Worm (Caenorhabditis elegans) whole organism, L4 larva: ENCODE data around the gene abch-1.

ENCODE experiments used
- R02D3.7 ChIP-seq: fragments of 150-350 bp; sonication (generic microtip); optimal IDR thresholded peaks from 3 replicates; lab custom pipeline; 2014; ENCODE audit warnings: missing biosample characterization, missing genetic modification characterization
- T26A8.4 ChIP-seq: fragments of 200-800 bp; sonication (Bioruptor generic); IDR thresholded peaks from 2 replicates; pipeline ENCODE4 v1.3.6; 2022; ENCODE audit warnings: missing genetic modification characterization, missing compliant biosample characterization
- Y48G9A.11 ChIP-seq: fragments of 200-800 bp; sonication (Bioruptor generic); IDR thresholded peaks from 2 replicates; pipeline ENCODE4 v1.3.6; 2022; ENCODE audit warnings: missing genetic modification reagents, missing genetic modification characterization, missing compliant biosample characterization
- aha-1 ChIP-seq: fragments of 150-350 bp; peaks from one replicate; lab custom pipeline; 2014; ENCODE audit warnings: missing biosample characterization, missing genetic modification characterization
- attf-4 ChIP-seq: sonication (generic microtip); optimal IDR thresholded peaks from 3 replicates; lab custom pipeline; 2017; ENCODE audit warnings: missing biosample characterization, missing genetic modification characterization
- ceh-32 ChIP-seq: sonication (generic microtip); optimal IDR thresholded peaks from 2 replicates; lab custom pipeline; 2016; ENCODE audit warnings: mild to moderate bottlenecking, missing genetic modification characterization, missing compliant biosample characterization; ENCODE audit not compliant: poor library complexity
- ctbp-1 ChIP-seq: fragments of 200-800 bp; sonication (Bioruptor generic); IDR thresholded peaks from 2 replicates; pipeline ENCODE4 v1.3.6; 2022; ENCODE audit warnings: missing genetic modification reagents, missing genetic modification characterization, missing compliant biosample characterization
- daf-12 ChIP-seq: fragments of 150-350 bp; optimal IDR thresholded peaks from 2 replicates; lab custom pipeline; 2014; ENCODE audit warnings: missing biosample characterization, missing genetic modification reagents, missing genetic modification characterization
- daf-16 ChIP-seq, 3 experiments: sonication (generic microtip); optimal IDR thresholded peaks; 2 replicates each; lab custom pipeline; 2016 to 2017; ENCODE audit warnings: missing genetic modification characterization in 3 of 3, missing genetic modification reagents in 3 of 3, mild to moderate bottlenecking in 2 of 3, missing compliant biosample characterization in 2 of 3, missing biosample characterization in 1 of 3, moderate library complexity in 1 of 3
- daf-19 ChIP-seq: fragments of 200-800 bp; sonication (Bioruptor generic); conservative IDR thresholded peaks from 2 replicates; pipeline ENCODE4 v1.3.6; 2022; ENCODE audit warnings: missing genetic modification characterization, missing compliant biosample characterization
- dmd-6 ChIP-seq: fragments of 200-800 bp; sonication (Bioruptor generic); IDR thresholded peaks from 2 replicates; pipeline ENCODE4 v1.3.6; 2022; ENCODE audit warnings: missing genetic modification reagents, missing genetic modification characterization, missing compliant biosample characterization
- dmd-8 ChIP-seq: fragments of 200-800 bp; sonication (Bioruptor generic); IDR thresholded peaks from 2 replicates; pipeline ENCODE4 v1.3.6; 2022; ENCODE audit warnings: missing genetic modification characterization, missing compliant biosample characterization
- duxl-1 ChIP-seq: sonication (generic microtip); optimal IDR thresholded peaks from 2 replicates; lab custom pipeline; 2016; ENCODE audit warnings: mild to moderate bottlenecking, missing genetic modification characterization, moderate library complexity, missing compliant biosample characterization; ENCODE audit not compliant: poor library complexity
- dve-1 ChIP-seq: sonication (generic microtip); optimal IDR thresholded peaks from 2 replicates; lab custom pipeline; 2017; ENCODE audit warnings: antibody characterized with exemption, mild to moderate bottlenecking, missing genetic modification characterization, missing compliant biosample characterization; ENCODE audit not compliant: insufficient read depth
- egl-27 ChIP-seq: sonication (generic microtip); optimal IDR thresholded peaks from 3 replicates; lab custom pipeline; 2017; ENCODE audit warnings: missing biosample characterization, missing genetic modification reagents, missing genetic modification characterization
- egl-43 ChIP-seq: fragments of 200-800 bp; sonication (Bioruptor generic); IDR thresholded peaks from 2 replicates; pipeline ENCODE4 v1.3.6; 2022; ENCODE audit warnings: missing genetic modification reagents, missing genetic modification characterization, missing compliant biosample characterization
- hlh-11 ChIP-seq: fragments of 200-800 bp; sonication (Bioruptor generic); optimal IDR thresholded peaks from 2 replicates; lab custom pipeline; 2018; ENCODE audit warnings: mild to moderate bottlenecking, missing genetic modification characterization, missing compliant biosample characterization
- lin-13 ChIP-seq: fragments of 150-350 bp; optimal IDR thresholded peaks from 2 replicates; lab custom pipeline; 2014; ENCODE audit warnings: missing biosample characterization, missing genetic modification reagents, missing genetic modification characterization
- mdl-1 ChIP-seq, 2 experiments: fragments of 150-350 bp in 1 of 2; sonication (generic microtip) in 1 of 2; optimal IDR thresholded peaks; 2 replicates each; lab custom pipeline; 2014 to 2017; ENCODE audit warnings: missing biosample characterization in 2 of 2, missing genetic modification characterization in 2 of 2
- mdt-29 ChIP-seq: fragments of 200-800 bp; sonication (Bioruptor generic); IDR thresholded peaks from 2 replicates; pipeline ENCODE4 v1.3.6; 2022; ENCODE audit warnings: missing genetic modification reagents, missing genetic modification characterization, missing compliant biosample characterization
- mep-1 ChIP-seq: fragments of 150-350 bp; sonication (generic microtip); optimal IDR thresholded peaks from 3 replicates; lab custom pipeline; 2014; ENCODE audit warnings: missing biosample characterization, missing genetic modification characterization
- mxl-3 ChIP-seq: fragments of 200-800 bp; sonication (Bioruptor generic); optimal IDR thresholded peaks from 2 replicates; lab custom pipeline; 2018; ENCODE audit warnings: mild to moderate bottlenecking, missing genetic modification characterization, missing compliant biosample characterization
- nhr-11 ChIP-seq: fragments of 150-350 bp; optimal IDR thresholded peaks from 2 replicates; lab custom pipeline; 2014; ENCODE audit warnings: missing biosample characterization, missing genetic modification characterization
- nhr-28 ChIP-seq: fragments of 150-350 bp; optimal IDR thresholded peaks from 2 replicates; lab custom pipeline; 2014; ENCODE audit warnings: missing biosample characterization, missing genetic modification characterization
- nhr-41 ChIP-seq: fragments of 200-800 bp; sonication (Bioruptor generic); IDR thresholded peaks from 2 replicates; pipeline ENCODE4 v1.3.6; 2022; ENCODE audit warnings: missing genetic modification reagents, missing genetic modification characterization, missing compliant biosample characterization
- nhr-77 ChIP-seq: fragments of 150-350 bp; optimal IDR thresholded peaks from 2 replicates; lab custom pipeline; 2014; ENCODE audit warnings: missing biosample characterization, missing genetic modification characterization
- pha-4 ChIP-seq, 2 experiments: fragments of 150-350 bp in 1 of 2; fragments of 200-800 bp in 1 of 2; sonication (Bioruptor generic) in 1 of 2; IDR thresholded peaks in 1 of 2; optimal IDR thresholded peaks in 1 of 2; 2 replicates each; pipeline versions ENCODE4 v1.3.6 to Lab custom; 2014 to 2022; ENCODE audit warnings: missing genetic modification characterization in 2 of 2, missing genetic modification reagents in 2 of 2, missing biosample characterization in 1 of 2, missing compliant biosample characterization in 1 of 2
- set-16 ChIP-seq: fragments of 200-800 bp; sonication (Bioruptor generic); IDR thresholded peaks from 2 replicates; pipeline ENCODE4 v1.3.6; 2022; ENCODE audit warnings: missing genetic modification reagents, missing genetic modification characterization, missing compliant biosample characterization
- snpc-1.2 ChIP-seq: fragments of 200-800 bp; sonication (Bioruptor generic); IDR thresholded peaks from 2 replicates; pipeline ENCODE4 v1.3.6; 2022; ENCODE audit warnings: missing genetic modification reagents, missing genetic modification characterization, missing compliant biosample characterization
- unc-62 ChIP-seq, 3 experiments: fragments of 150-350 bp in 1 of 3; sonication (generic microtip); optimal IDR thresholded peaks in 2 of 3; peaks in 1 of 3; 1 replicate in 1 of 3; 2 replicates in 2 of 3; lab custom pipeline; 2014 to 2017; ENCODE audit warnings: missing biosample characterization in 3 of 3, missing genetic modification characterization in 3 of 3, missing genetic modification reagents in 3 of 3, missing genotype in 1 of 3
- zag-1 ChIP-seq: fragments of 150-350 bp; optimal IDR thresholded peaks from 2 replicates; lab custom pipeline; 2014; ENCODE audit warnings: missing biosample characterization, missing genetic modification characterization
- zfp-3 ChIP-seq: fragments of 200-800 bp; sonication (Bioruptor generic); conservative IDR thresholded peaks from 2 replicates; pipeline ENCODE4 v1.3.6; 2022; ENCODE audit warnings: missing genetic modification reagents, missing genetic modification characterization, missing compliant biosample characterization
- zip-11 ChIP-seq: fragments of 200-800 bp; sonication (Bioruptor generic); IDR thresholded peaks from 2 replicates; pipeline ENCODE4 v1.3.6; 2022; ENCODE audit warnings: missing genetic modification characterization, missing compliant biosample characterization

abch-1 gene

DNA sequence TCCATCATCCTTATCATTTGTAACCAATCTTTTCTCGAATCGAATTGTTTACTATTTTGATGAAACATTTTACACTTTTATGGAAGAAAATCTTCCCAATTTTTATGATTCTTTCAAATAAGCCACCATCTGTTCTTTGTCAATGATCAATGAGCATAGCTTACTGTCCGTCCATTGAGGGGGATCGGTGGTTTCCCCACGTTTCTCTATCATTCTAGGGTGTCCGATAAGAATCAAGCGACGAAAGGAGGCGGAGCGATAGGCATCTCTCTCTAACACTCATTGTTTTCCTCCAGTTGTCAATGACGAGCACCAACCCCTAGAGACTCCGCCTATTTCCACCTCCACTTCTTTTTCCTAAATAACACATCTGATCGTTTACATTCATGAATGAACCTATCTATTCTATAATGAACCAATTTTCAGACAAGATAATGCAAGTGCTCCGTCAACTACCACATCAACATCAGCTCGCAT lies 6.9 kb downstream of the abch-1 start, which contains the start of gene C56E6.2:
Gene C56E6.2 (plus strand): TSS at position 427 of the 477 bp plus-strand sequence.
- no peak for TF ChIP-seq snpc-1.2 (GFP tag; lab: Robert Waterston, UW)
- no peak for TF ChIP-seq nhr-41 (GFP tag; lab: Robert Waterston, UW)
- TF ChIP-seq zfp-3 (GFP tag; lab: Robert Waterston, UW) = no peak
- no peak for TF ChIP-seq dmd-8 (GFP tag; lab: Robert Waterston, UW)
- TF ChIP-seq egl-43 (GFP tag; lab: Robert Waterston, UW) = no peak
- TF ChIP-seq daf-19 (GFP tag; lab: Robert Waterston, UW) = no peak
- no peak for TF ChIP-seq mdt-29
- no peak for TF ChIP-seq R02D3.7 (tag; lab: Kevin White, UChicago)
- no peak for TF ChIP-seq duxl-1 (tag; lab: Kevin White, UChicago)
- no peak for TF ChIP-seq zip-11 (GFP tag; lab: Robert Waterston, UW)
- TF ChIP-seq set-16 (GFP tag; lab: Robert Waterston, UW) = no peak
- no peak for TF ChIP-seq ceh-32 (tag; lab: Kevin White, UChicago)
- TF ChIP-seq hlh-11 (tag; lab: Kevin White, UChicago) = peak; percentile 67
- TF ChIP-seq zag-1 (tag; lab: Kevin White, UChicago) = no peak
- TF ChIP-seq T26A8.4 (GFP tag; lab: Robert Waterston, UW) = no peak
- TF ChIP-seq dve-1 = peak; percentile 21
- 0 out of 2 replicates have a peak, but pooled peaks have one; percentile 32 for TF ChIP-seq dmd-6 (GFP tag; lab: Robert Waterston, UW)
- TF ChIP-seq daf-16 (GFP tag; optimal IDR thresholded peaks at IDR 0.05; lab: Kevin White, UChicago) = no peak
- TF ChIP-seq daf-16 (tag; optimal IDR thresholded peaks at IDR 0.05; lab: Kevin White, UChicago) = peak; percentile 72
- no peak for TF ChIP-seq lin-13
- TF ChIP-seq daf-12 = no peak
- no peak for TF ChIP-seq pha-4 (GFP tag; IDR thresholded peaks at IDR 0.05; lab: Robert Waterston, UW)
- TF ChIP-seq pha-4 (tag; optimal IDR thresholded peaks at IDR 0.05; lab: Kevin White, UChicago) = no peak

DNA sequence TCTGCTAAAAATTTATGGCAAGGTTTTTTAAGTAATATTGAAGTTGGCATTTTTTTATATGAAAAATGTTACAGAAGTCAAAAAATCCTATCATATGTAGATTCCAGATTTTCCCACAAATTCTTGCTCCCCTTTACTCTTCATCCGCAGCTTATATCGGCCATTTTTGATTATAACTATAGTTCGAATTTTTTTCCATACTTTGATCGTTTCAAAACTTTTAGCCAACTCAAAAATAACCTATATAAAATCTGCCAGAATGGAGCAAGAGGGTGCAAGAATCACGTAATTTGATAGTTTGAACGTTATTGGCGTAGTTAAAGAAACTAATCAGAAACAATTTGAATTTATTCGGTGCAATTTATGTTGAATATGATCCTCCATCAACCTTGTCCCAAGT lies 7.5 kb downstream of the abch-1 start:
- TF ChIP-seq nhr-41 (GFP tag; lab: Robert Waterston, UW) (no peak), lin-13 (no peak), aha-1 (peak; percentile 91), zfp-3 (GFP tag; lab: Robert Waterston, UW) (0 out of 2 replicates have a peak, but pooled peaks have one; percentile 7), nhr-11 (tag; lab: Kevin White, UChicago) (no peak), ctbp-1 (no peak), nhr-77 (tag; lab: Kevin White, UChicago) (no peak), egl-43 (GFP tag; lab: Robert Waterston, UW) (no peak), mdt-29 (no peak), dve-1 (no peak)

- no peak for TF ChIP-seq Y48G9A.11 (GFP tag; lab: Robert Waterston, UW)
- peak; percentile 3 for TF ChIP-seq mxl-3 (GFP tag; lab: Kevin White, UChicago)
- TF ChIP-seq mep-1 = no peak
- TF ChIP-seq daf-16 (GFP tag; optimal IDR thresholded peaks at IDR 0.05; lab: Kevin White, UChicago) = no peak
- TF ChIP-seq daf-16 (tag; optimal IDR thresholded peaks at IDR 0.05; lab: Kevin White, UChicago) = peak; percentile 32
- peak in 1 of 2 experiments; percentile 88 for TF ChIP-seq unc-62 (GFP tag; optimal IDR thresholded peaks at IDR 0.05 in 1 of 2; lab: Kevin White, UChicago)
- no peak for TF ChIP-seq unc-62 (tag; optimal IDR thresholded peaks at IDR 0.05; lab: Kevin White, UChicago)
- TF ChIP-seq dve-1 = peak; percentile 21
- TF ChIP-seq egl-27 (tag; lab: Kevin White, UChicago) = no peak
- TF ChIP-seq dmd-6 (GFP tag; lab: Robert Waterston, UW) = 0 out of 2 replicates have a peak, but pooled peaks have one; percentile 5
- no peak for TF ChIP-seq attf-4 (tag; lab: Kevin White, UChicago)
- peak; percentile 28 for TF ChIP-seq hlh-11 (tag; lab: Kevin White, UChicago)
- TF ChIP-seq mdl-1 (tag; optimal IDR thresholded peaks at IDR 0.05; lab: Kevin White, UChicago) = peak in 1 of 2 experiments; percentile 11
- TF ChIP-seq nhr-28 (tag; lab: Kevin White, UChicago) = peak; percentile 29
- TF ChIP-seq aha-1 = peak; percentile 97
These were observed 8.7 kb downstream of the abch-1 start for ce11 chrII:6522622-6523254.
